Fruit fly (Drosophila melanogaster): ENCODE results near the gene 5PtaseI.
A peak's percentile ranks its signal among the peaks of the same experiment; 100 is the strongest.

Gene 5PtaseI

DNA sequence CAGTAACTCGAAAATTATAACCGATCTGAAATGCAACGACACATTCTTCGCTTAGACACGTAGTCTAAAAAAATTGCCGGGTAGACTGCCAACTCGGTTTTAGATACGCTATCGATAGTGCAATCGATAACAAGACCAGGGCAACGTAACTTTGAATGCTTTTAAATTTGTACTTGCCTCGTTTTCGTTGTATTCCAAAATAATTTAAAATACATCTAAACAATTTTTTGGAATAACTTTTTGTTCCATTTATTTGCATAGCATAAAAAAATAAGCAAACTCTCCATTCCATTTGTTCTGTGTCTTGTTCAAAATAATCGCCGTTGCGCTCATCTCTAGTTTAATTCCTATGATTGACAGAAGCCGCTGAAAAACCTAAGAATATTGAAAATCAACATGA, 24.6 kb upstream of the 5PtaseI start, which contains the start of the genes Stt3B and CG11839 (continued):
- no peak for TF ChIP-seq p53 (GFP tag; optimal IDR thresholded peaks at IDR 0.05)
- TF ChIP-seq amos (GFP tag; IDR thresholded peaks at IDR 0.05; ENCODE audit: partially characterized antibody), result peak; percentile 90
- no peak for TF ChIP-seq CG17568 (GFP tag; optimal IDR thresholded peaks at IDR 0.05)
- peak; percentile 89 for TF ChIP-seq CG2129 (GFP tag; IDR thresholded peaks at IDR 0.05; ENCODE audit: partially characterized antibody)
- TF ChIP-seq CG8944 (GFP tag; optimal IDR thresholded peaks at IDR 0.05), result peak; percentile 71
- peak; percentile 24 for TF ChIP-seq nom (GFP tag; optimal IDR thresholded peaks at IDR 0.05)
- TF ChIP-seq CG11723 (GFP tag; optimal IDR thresholded peaks at IDR 0.05), result no peak
- peak; percentile 85 for TF ChIP-seq pho (GFP tag; optimal IDR thresholded peaks at IDR 0.05)
- TF ChIP-seq CG10431 (GFP tag; optimal IDR thresholded peaks at IDR 0.05), result peak; percentile 27
- TF ChIP-seq disco-r (GFP tag; optimal IDR thresholded peaks at IDR 0.05), result peak; percentile 17
- TF ChIP-seq CG14441 (GFP tag; IDR thresholded peaks at IDR 0.05), result peak; percentile 79
- no peak; the same call in 1 of the 2 replicates for TF ChIP-seq CG6689 (GFP tag; IDR thresholded peaks at IDR 0.05)
- no peak for TF ChIP-seq h (optimal IDR thresholded peaks at IDR 0.05)
- TF ChIP-seq Asciz (GFP tag; optimal IDR thresholded peaks at IDR 0.05), result no peak
- peak; percentile 81 for TF ChIP-seq fu2 (GFP tag; optimal IDR thresholded peaks at IDR 0.05)
- TF ChIP-seq Hr51 (GFP tag; optimal IDR thresholded peaks at IDR 0.05), result peak in 1 of 2 experiments; percentile 81
- peak; percentile 19 for TF ChIP-seq tup (GFP tag; optimal IDR thresholded peaks at IDR 0.05)
- TF ChIP-seq fd3F (GFP tag; optimal IDR thresholded peaks at IDR 0.05), result peak; percentile 62
- TF ChIP-seq CG14710 (tag; optimal IDR thresholded peaks at IDR 0.05), result peak; percentile 85
- TF ChIP-seq psq (GFP tag; optimal IDR thresholded peaks at IDR 0.05), result peak; percentile 42
- no peak for TF ChIP-seq lab (GFP tag; optimal IDR thresholded peaks at IDR 0.05)
- TF ChIP-seq ems (GFP tag; optimal IDR thresholded peaks at IDR 0.05), result peak; percentile 82
- peak; percentile 88 for TF ChIP-seq CG30403 (GFP tag; optimal IDR thresholded peaks at IDR 0.05)
- TF ChIP-seq her (GFP tag; optimal IDR thresholded peaks at IDR 0.05), result peak; percentile 62
- TF ChIP-seq gcm2 (GFP tag; optimal IDR thresholded peaks at IDR 0.05), result peak; percentile 45
- TF ChIP-seq CG3281 (GFP tag; optimal IDR thresholded peaks at IDR 0.05), result peak; percentile 66
- TF ChIP-seq chif (GFP tag; optimal IDR thresholded peaks at IDR 0.05), result peak; percentile 55 to 82
- TF ChIP-seq prd (optimal IDR thresholded peaks at IDR 0.05), result no peak
- TF ChIP-seq prd (GFP tag; IDR thresholded peaks at IDR 0.05), result peak; percentile 79
- TF ChIP-seq Pdp1 (GFP tag; optimal IDR thresholded peaks at IDR 0.05), result peak in 1 of 2 experiments; percentile 84
- peak; percentile 69 for TF ChIP-seq CG1602 (GFP tag; optimal IDR thresholded peaks at IDR 0.05)
- no peak for TF ChIP-seq pan (optimal IDR thresholded peaks at IDR 0.05)
- peak in 1 of 2 experiments; percentile 50 for TF ChIP-seq pan (GFP tag; optimal IDR thresholded peaks at IDR 0.05 in 1 of 2, IDR thresholded peaks at IDR 0.05 in 1 of 2)
- peak; percentile 79 for TF ChIP-seq CG12155 (GFP tag; optimal IDR thresholded peaks at IDR 0.05)
- peak; percentile 67 for TF ChIP-seq CG4282 (GFP tag; optimal IDR thresholded peaks at IDR 0.05)
- peak; percentile 77 for TF ChIP-seq Max (GFP tag; optimal IDR thresholded peaks at IDR 0.05)
- no peak for TF ChIP-seq z (GFP tag; IDR thresholded peaks at IDR 0.05)
- peak; percentile 77 for TF ChIP-seq pnt (GFP tag; optimal IDR thresholded peaks at IDR 0.05)
- peak; percentile 58; the same call in 2 of the 3 replicates for TF ChIP-seq ken (GFP tag; IDR thresholded peaks at IDR 0.05)
- peak; percentile 85 for TF ChIP-seq CG2712 (tag; optimal IDR thresholded peaks at IDR 0.05)
- TF ChIP-seq lbe (GFP tag; optimal IDR thresholded peaks at IDR 0.05), result peak; percentile 73
- peak; percentile 70 for TF ChIP-seq CG15514 (GFP tag; optimal IDR thresholded peaks at IDR 0.05)
- no peak for TF ChIP-seq Ravus (GFP tag; IDR thresholded peaks at IDR 0.05)
- TF ChIP-seq vfl (GFP tag; optimal IDR thresholded peaks at IDR 0.05), result peak; percentile 77
- peak; percentile 69 for TF ChIP-seq ato (GFP tag; IDR thresholded peaks at IDR 0.05; ENCODE audit: partially characterized antibody)
- TF ChIP-seq Dp (GFP tag; optimal IDR thresholded peaks at IDR 0.05), result peak; percentile 44
- TF ChIP-seq CG10267 (tag; optimal IDR thresholded peaks at IDR 0.05), result peak; percentile 77
- TF ChIP-seq Blimp-1 (GFP tag; optimal IDR thresholded peaks at IDR 0.05), result no peak
- TF ChIP-seq onecut (GFP tag; IDR thresholded peaks at IDR 0.05), result 0 out of 2 replicates have a peak, but pooled peaks have one; percentile 23
- TF ChIP-seq CG13424 (tag; optimal IDR thresholded peaks at IDR 0.05), result peak; percentile 77
- peak; percentile 48 for TF ChIP-seq CG31388 (GFP tag; optimal IDR thresholded peaks at IDR 0.05)
